Worm (Caenorhabditis elegans) whole organism, young adult: ENCODE data around the gene Y41C4A.7.

Source experiments
- C17E4.6 ChIP-seq: fragments of 200-800 bp; sonication (Bioruptor generic); IDR thresholded peaks from 2 replicates; pipeline ENCODE4 v1.3.6; 2022; ENCODE audit warnings: missing genetic modification reagents, missing genetic modification characterization, missing compliant biosample characterization
- D2030.7 ChIP-seq: fragments of 200-800 bp; sonication (Bioruptor generic); IDR thresholded peaks from 2 replicates; pipeline ENCODE4 v1.3.6; 2022; ENCODE audit warnings: missing genetic modification reagents, missing genetic modification characterization, missing compliant biosample characterization
- F22D6.2 ChIP-seq: sonication (generic microtip); optimal IDR thresholded peaks from 2 replicates; lab custom pipeline; 2016; ENCODE audit warnings: mild to moderate bottlenecking, missing genetic modification characterization, missing compliant biosample characterization
- F33H1.4 ChIP-seq: fragments of 200-800 bp; sonication (Bioruptor generic); IDR thresholded peaks from 2 replicates; pipeline ENCODE4 v1.3.6; 2022; ENCODE audit warnings: missing genetic modification reagents, missing genetic modification characterization, missing compliant biosample characterization
- F39B2.1 ChIP-seq: fragments of 200-800 bp; sonication (Bioruptor generic); IDR thresholded peaks from 2 replicates; pipeline ENCODE4 v1.3.6; 2022; ENCODE audit warnings: missing genetic modification reagents, missing genetic modification characterization, missing compliant biosample characterization
- F57A8.1 ChIP-seq: fragments of 200-800 bp; sonication (Bioruptor generic); optimal IDR thresholded peaks from 2 replicates; lab custom pipeline; 2018; ENCODE audit warnings: mild to moderate bottlenecking, missing genetic modification characterization, moderate library complexity, missing compliant biosample characterization
- T07F8.4 ChIP-seq: sonication (generic microtip); optimal IDR thresholded peaks from 2 replicates; lab custom pipeline; 2016; ENCODE audit warnings: mild to moderate bottlenecking, missing genetic modification characterization, moderate library complexity, missing compliant biosample characterization
- Y53F4B.3 ChIP-seq: fragments of 200-800 bp; sonication (Bioruptor generic); IDR thresholded peaks from 2 replicates; pipeline ENCODE4 v1.3.6; 2022; ENCODE audit warnings: missing genetic modification reagents, missing genetic modification characterization, missing compliant biosample characterization
- akir-1 ChIP-seq: fragments of 200-800 bp; sonication (Bioruptor generic); optimal IDR thresholded peaks from 2 replicates; lab custom pipeline; 2018; ENCODE audit warnings: mild to moderate bottlenecking, missing genetic modification characterization, moderate library complexity, missing compliant biosample characterization
- aptf-3 ChIP-seq: fragments of 200-800 bp; sonication (Bioruptor generic); IDR thresholded peaks from 2 replicates; pipeline ENCODE4 v1.3.6; 2022; ENCODE audit warnings: missing genetic modification characterization, missing compliant biosample characterization
- atf-7 ChIP-seq: sonication (generic microtip); optimal IDR thresholded peaks from 2 replicates; lab custom pipeline; 2017; ENCODE audit warnings: mild to moderate bottlenecking, missing genetic modification characterization, missing compliant biosample characterization
- bed-1 ChIP-seq: fragments of 200-800 bp; sonication (Bioruptor generic); IDR thresholded peaks from 2 replicates; pipeline ENCODE4 v1.3.6; 2022; ENCODE audit warnings: missing genetic modification reagents, missing genetic modification characterization, missing compliant biosample characterization
- ccch-3 ChIP-seq: fragments of 200-800 bp; sonication (Bioruptor generic); optimal IDR thresholded peaks from 2 replicates; lab custom pipeline; 2018; ENCODE audit warnings: mild to moderate bottlenecking, missing genetic modification characterization, missing compliant biosample characterization
- ceh-79 ChIP-seq: sonication (generic microtip); optimal IDR thresholded peaks from 2 replicates; lab custom pipeline; 2017; ENCODE audit warnings: mild to moderate bottlenecking, missing genetic modification characterization, missing compliant biosample characterization
- chd-7 ChIP-seq: sonication (generic microtip); optimal IDR thresholded peaks from 2 replicates; lab custom pipeline; 2016; ENCODE audit warnings: mild to moderate bottlenecking, missing genetic modification characterization, moderate library complexity, missing compliant biosample characterization
- dpff-1 ChIP-seq: sonication (generic microtip); optimal IDR thresholded peaks from 2 replicates; lab custom pipeline; 2017; ENCODE audit warnings: mild to moderate bottlenecking, missing genetic modification characterization, missing compliant biosample characterization
- dpl-1 ChIP-seq: fragments of 150-350 bp; optimal IDR thresholded peaks from 2 replicates; lab custom pipeline; 2014; ENCODE audit warnings: missing biosample characterization, missing genetic modification reagents, missing genetic modification characterization
- efl-1 ChIP-seq: fragments of 150-350 bp; optimal IDR thresholded peaks from 2 replicates; lab custom pipeline; 2014; ENCODE audit warnings: missing biosample characterization, missing genetic modification reagents, missing genetic modification characterization
- ets-4 ChIP-seq: fragments of 200-800 bp; sonication (Bioruptor generic); optimal IDR thresholded peaks from 2 replicates; lab custom pipeline; 2018; ENCODE audit warnings: mild to moderate bottlenecking, missing genetic modification characterization, missing compliant biosample characterization
- fkh-3 ChIP-seq: sonication (generic microtip); optimal IDR thresholded peaks from 2 replicates; lab custom pipeline; 2016; ENCODE audit warnings: mild to moderate bottlenecking, missing genetic modification characterization, missing compliant biosample characterization
- him-1 ChIP-seq: sonication (generic microtip); optimal IDR thresholded peaks from 2 replicates; lab custom pipeline; 2016; ENCODE audit warnings: missing genotype, missing genetic modification reagents, missing genetic modification characterization, missing compliant biosample characterization
- hmg-20 ChIP-seq: fragments of 200-800 bp; sonication (Bioruptor generic); IDR thresholded peaks from 2 replicates; pipeline ENCODE4 v1.3.6; 2022; ENCODE audit warnings: missing genetic modification reagents, missing genetic modification characterization, missing compliant biosample characterization
- hsf-1 ChIP-seq: fragments of 200-800 bp; sonication (Bioruptor generic); IDR thresholded peaks from 2 replicates; pipeline ENCODE4 v1.3.6; 2022; ENCODE audit warnings: missing genetic modification reagents, missing genetic modification characterization, missing compliant biosample characterization
- lag-1 ChIP-seq: fragments of 200-800 bp; sonication (Bioruptor generic); IDR thresholded peaks from 2 replicates; pipeline ENCODE4 v1.3.6; 2022; ENCODE audit warnings: missing genetic modification reagents, missing genetic modification characterization, missing compliant biosample characterization
- lin-40 ChIP-seq: sonication (generic microtip); optimal IDR thresholded peaks from 2 replicates; lab custom pipeline; 2016; ENCODE audit warnings: missing genetic modification characterization, mild to moderate bottlenecking, missing compliant biosample characterization, missing genotype, missing genetic modification reagents
- lin-54 ChIP-seq: fragments of 200-800 bp; sonication (Bioruptor generic); optimal IDR thresholded peaks from 2 replicates; lab custom pipeline; 2018; ENCODE audit warnings: mild to moderate bottlenecking, missing genetic modification characterization, missing compliant biosample characterization
- lir-1 ChIP-seq: fragments of 200-800 bp; sonication (Bioruptor generic); conservative IDR thresholded peaks from 2 replicates; pipeline ENCODE4 v1.3.6; 2022; ENCODE audit warnings: missing genetic modification reagents, missing genetic modification characterization, missing compliant biosample characterization
- lsy-27 ChIP-seq: sonication (generic microtip); optimal IDR thresholded peaks from 2 replicates; lab custom pipeline; 2017; ENCODE audit warnings: missing genetic modification characterization, mild to moderate bottlenecking, missing compliant biosample characterization, antibody characterized with exemption, missing genotype, borderline replicate concordance; ENCODE audit not compliant: insufficient read depth
- madf-3 ChIP-seq: fragments of 200-800 bp; sonication (Bioruptor generic); IDR thresholded peaks from 2 replicates; pipeline ENCODE4 v1.3.6; 2022; ENCODE audit warnings: missing genetic modification reagents, missing genetic modification characterization, missing compliant biosample characterization
- madf-6 ChIP-seq: fragments of 200-800 bp; sonication (Bioruptor generic); IDR thresholded peaks from 2 replicates; pipeline ENCODE4 v1.3.6; 2022; ENCODE audit warnings: missing genetic modification reagents, missing genetic modification characterization, missing compliant biosample characterization
- madf-8 ChIP-seq: fragments of 200-800 bp; sonication (Bioruptor generic); conservative IDR thresholded peaks from 2 replicates; pipeline ENCODE4 v1.3.6; 2022; ENCODE audit warnings: missing genetic modification reagents, missing genetic modification characterization, missing compliant biosample characterization
- mel-28 ChIP-seq: sonication (generic microtip); optimal IDR thresholded peaks from 2 replicates; lab custom pipeline; 2016; ENCODE audit warnings: borderline replicate concordance, mild to moderate bottlenecking, missing genetic modification characterization, missing compliant biosample characterization
- mes-4 ChIP-seq: sonication (generic microtip); optimal IDR thresholded peaks from 2 replicates; lab custom pipeline; 2016; ENCODE audit warnings: missing genotype, missing genetic modification characterization, missing compliant biosample characterization
- nhr-90 ChIP-seq: sonication (generic microtip); optimal IDR thresholded peaks from 2 replicates; lab custom pipeline; 2016; ENCODE audit warnings: missing genotype, mild to moderate bottlenecking, missing genetic modification characterization, missing compliant biosample characterization
- pbrm-1 ChIP-seq: fragments of 200-800 bp; sonication (Bioruptor generic); IDR thresholded peaks from 2 replicates; pipeline ENCODE4 v1.3.6; 2022; ENCODE audit warnings: missing genetic modification reagents, missing genetic modification characterization, missing compliant biosample characterization
- rec-8 ChIP-seq, 2 experiments: sonication (generic microtip); optimal IDR thresholded peaks; 2 replicates each; lab custom pipeline; 2016; ENCODE audit warnings: mild to moderate bottlenecking in 2 of 2, missing genetic modification characterization in 2 of 2, missing genetic modification reagents in 2 of 2, missing genotype in 2 of 2, missing biosample characterization in 1 of 2, missing compliant biosample characterization in 1 of 2, moderate library complexity in 1 of 2
- rpc-1 ChIP-seq, 2 experiments: fragments of 150-350 bp in 1 of 2; sonication (generic microtip) in 1 of 2; optimal IDR thresholded peaks; 2 replicates each; lab custom pipeline; 2014 to 2018; ENCODE audit warnings: missing biosample characterization in 1 of 2, missing genetic modification characterization in 1 of 2, missing genetic modification reagents in 1 of 2, missing genotype in 1 of 2
- sea-2 ChIP-seq: fragments of 200-800 bp; sonication (Bioruptor generic); IDR thresholded peaks from 2 replicates; pipeline ENCODE4 v1.3.6; 2022; ENCODE audit warnings: missing genetic modification characterization, missing compliant biosample characterization
- snpc-1.3 ChIP-seq: sonication (generic microtip); optimal IDR thresholded peaks from 2 replicates; lab custom pipeline; 2017; ENCODE audit warnings: missing genetic modification characterization, mild to moderate bottlenecking, missing compliant biosample characterization, antibody characterized with exemption, moderate library complexity, missing genotype, missing genetic modification reagents; ENCODE audit not compliant: insufficient read depth
- somi-1 ChIP-seq: fragments of 200-800 bp; sonication (Bioruptor generic); optimal IDR thresholded peaks from 2 replicates; lab custom pipeline; 2018; ENCODE audit warnings: mild to moderate bottlenecking, missing genetic modification characterization, missing compliant biosample characterization
- tbp1 ChIP-seq: fragments of 200-800 bp; sonication (Bioruptor generic); optimal IDR thresholded peaks from 2 replicates; lab custom pipeline; 2018; ENCODE audit warnings: mild to moderate bottlenecking, missing genetic modification characterization, missing compliant biosample characterization
- tbx-9 ChIP-seq: sonication (generic microtip); optimal IDR thresholded peaks from 2 replicates; lab custom pipeline; 2016; ENCODE audit warnings: borderline replicate concordance, missing genetic modification characterization, inconsistent platforms, missing compliant biosample characterization
- tlf-1 ChIP-seq: fragments of 200-800 bp; sonication (Bioruptor generic); optimal IDR thresholded peaks from 2 replicates; lab custom pipeline; 2018; ENCODE audit warnings: mild to moderate bottlenecking, missing genetic modification characterization, missing compliant biosample characterization
- zim-3 ChIP-seq: sonication (generic microtip); optimal IDR thresholded peaks from 2 replicates; lab custom pipeline; 2017; ENCODE audit warnings: mild to moderate bottlenecking, missing genetic modification characterization, moderate library complexity, missing compliant biosample characterization
- ztf-18 ChIP-seq: sonication (generic microtip); optimal IDR thresholded peaks from 2 replicates; lab custom pipeline; 2016; ENCODE audit warnings: missing genotype, mild to moderate bottlenecking, missing genetic modification characterization, missing compliant biosample characterization
- ztf-25 ChIP-seq: fragments of 200-800 bp; sonication (Bioruptor generic); IDR thresholded peaks from 2 replicates; pipeline ENCODE4 v1.3.6; 2022; ENCODE audit warnings: missing genetic modification reagents, missing genetic modification characterization, missing compliant biosample characterization
- ztf-3 ChIP-seq: fragments of 200-800 bp; sonication (Bioruptor generic); optimal IDR thresholded peaks from 2 replicates; lab custom pipeline; 2018; ENCODE audit warnings: mild to moderate bottlenecking, missing genetic modification characterization, missing compliant biosample characterization
- ztf-6 ChIP-seq: fragments of 200-800 bp; sonication (Bioruptor generic); IDR thresholded peaks from 2 replicates; pipeline ENCODE4 v1.3.6; 2022; ENCODE audit warnings: missing genetic modification reagents, missing genetic modification characterization, missing compliant biosample characterization

Gene Y41C4A.7

ce11 chrIII:11657185-11657817 lies 41.4 kb upstream of the Y41C4A.7 start, which contains the start of gene crh-1 (continued):
- TF ChIP-seq F39B2.1 (GFP tag; lab: Robert Waterston, UW) (no peak), chd-7 (tag; lab: Kevin White, UChicago) (no peak), ets-4 (GFP tag; lab: Kevin White, UChicago) (no peak), aptf-3 (GFP tag; lab: Robert Waterston, UW) (no peak), lsy-27 (tag; lab: Kevin White, UChicago) (no peak), dpl-1 (GFP tag; lab: Kevin White, UChicago) (no peak), lin-54 (GFP tag; lab: Kevin White, UChicago) (peak; percentile 70), bed-1 (GFP tag; lab: Robert Waterston, UW) (no peak), T07F8.4 (tag; lab: Kevin White, UChicago) (no peak), hmg-20 (GFP tag; lab: Robert Waterston, UW) (0 out of 2 replicates have a peak, but pooled peaks have one; percentile 49), tbx-9 (no peak), madf-8 (GFP tag; lab: Robert Waterston, UW) (0 out of 2 replicates have a peak, but pooled peaks have one; percentile 29), snpc-1.3 (tag; lab: Kevin White, UChicago) (peak; percentile 56), akir-1 (GFP tag; lab: Kevin White, UChicago) (no peak), ztf-18 (tag; lab: Kevin White, UChicago) (no peak), tbp1 (GFP tag; lab: Kevin White, UChicago) (peak; percentile 57), ceh-79 (no peak), ztf-3 (GFP tag; lab: Kevin White, UChicago) (no peak), mes-4 (tag; lab: Kevin White, UChicago) (no peak), C17E4.6 (GFP tag; lab: Robert Waterston, UW) (no peak), D2030.7 (GFP tag; lab: Robert Waterston, UW) (peak; percentile 57), atf-7 (tag; lab: Kevin White, UChicago) (peak; percentile 53), rec-8 (tag; optimal IDR thresholded peaks at IDR 0.05; lab: Kevin White, UChicago) (no peak), tlf-1 (peak; percentile 30), fkh-3 (tag; lab: Kevin White, UChicago) (no peak), madf-3 (GFP tag; lab: Robert Waterston, UW) (no peak), ztf-25 (no peak), F22D6.2 (tag; lab: Kevin White, UChicago) (no peak), mel-28 (tag; lab: Kevin White, UChicago) (no peak), somi-1 (GFP tag; lab: Kevin White, UChicago) (no peak), zim-3 (no peak), F57A8.1 (GFP tag; lab: Kevin White, UChicago) (no peak), ztf-6 (GFP tag; lab: Robert Waterston, UW) (no peak), lag-1 (no peak), sea-2 (GFP tag; lab: Robert Waterston, UW) (no peak), dpff-1 (tag; lab: Kevin White, UChicago) (no peak), efl-1 (peak; percentile 41), madf-6 (GFP tag; lab: Robert Waterston, UW) (peak; percentile 74), him-1 (tag; lab: Kevin White, UChicago) (no peak), pbrm-1 (GFP tag; lab: Robert Waterston, UW) (peak; percentile 71; the same call in 1 of the 2 replicates), lir-1 (GFP tag; lab: Robert Waterston, UW) (no peak), F33H1.4 (GFP tag; lab: Robert Waterston, UW) (peak; percentile 50), ccch-3 (GFP tag; lab: Kevin White, UChicago) (no peak), lin-40 (tag; lab: Kevin White, UChicago) (peak; percentile 81), nhr-90 (tag; lab: Kevin White, UChicago) (no peak), Y53F4B.3 (no peak), hsf-1 (GFP tag; lab: Robert Waterston, UW) (no peak), rpc-1 (optimal IDR thresholded peaks at IDR 0.05; lab: Kevin White, UChicago) (no peak), rpc-1 (tag; optimal IDR thresholded peaks at IDR 0.05; lab: Kevin White, UChicago) (no peak)
